Fruit fly (Drosophila melanogaster): Measurements from ENCODE around the gene CG2004.

The CG2004 gene

dm6 chrX:8681189-8681821 is 33.4 kb downstream of the CG2004 start, which contains the start of gene CAH3 (continued):
- TF ChIP-seq CG12219 (GFP tag; optimal IDR thresholded peaks at IDR 0.05) (peak; percentile 95), lmd (GFP tag; IDR thresholded peaks at IDR 0.05) (peak; percentile 92), C15 (GFP tag; IDR thresholded peaks at IDR 0.05) (peak; percentile 81), Scr (GFP tag; IDR thresholded peaks at IDR 0.05; ENCODE audit: partially characterized antibody) (0 out of 2 replicates have a peak, but pooled peaks have one; percentile 35), chm (GFP tag; IDR thresholded peaks at IDR 0.05) (peak; percentile 87), ab (GFP tag; optimal IDR thresholded peaks at IDR 0.05) (peak; percentile 87), exex (tag; optimal IDR thresholded peaks at IDR 0.05) (peak; percentile 73), CG6175 (GFP tag; IDR thresholded peaks at IDR 0.05) (peak; percentile 80; the same call in 2 of the 3 replicates), TFAM (GFP tag; optimal IDR thresholded peaks at IDR 0.05) (peak; percentile 72), CG4730 (GFP tag; IDR thresholded peaks at IDR 0.05) (peak; percentile 78), CG2202 (tag; optimal IDR thresholded peaks at IDR 0.05) (peak; percentile 88), CG17912 (GFP tag; optimal IDR thresholded peaks at IDR 0.05) (peak; percentile 88), CG3995 (GFP tag; optimal IDR thresholded peaks at IDR 0.05) (peak; percentile 69), Hsf (GFP tag; optimal IDR thresholded peaks at IDR 0.05) (peak; percentile 95), E2f2 (GFP tag; IDR thresholded peaks at IDR 0.05) (peak; percentile 83), amos (GFP tag; IDR thresholded peaks at IDR 0.05; ENCODE audit: partially characterized antibody) (no peak), Gug (GFP tag; IDR thresholded peaks at IDR 0.05) (peak; percentile 88), Mad (GFP tag; optimal IDR thresholded peaks at IDR 0.05) (peak; percentile 94), CG7928 (GFP tag; optimal IDR thresholded peaks at IDR 0.05) (peak; percentile 69), bsh (GFP tag; optimal IDR thresholded peaks at IDR 0.05) (peak; percentile 84 to 95), gro (GFP tag; optimal IDR thresholded peaks at IDR 0.05) (peak; percentile 93), Oaz (GFP tag; IDR thresholded peaks at IDR 0.05) (peak; percentile 86), Bgb (GFP tag; IDR thresholded peaks at IDR 0.05; ENCODE audit: partially characterized antibody) (peak; percentile 32; the same call in 1 of the 2 replicates), hkb (optimal IDR thresholded peaks at IDR 0.05) (peak; percentile 32), hkb (GFP tag; IDR thresholded peaks at IDR 0.05) (peak; percentile 96), CG8281 (tag; optimal IDR thresholded peaks at IDR 0.05) (peak; percentile 80), CG15269 (tag; optimal IDR thresholded peaks at IDR 0.05) (peak; percentile 95), scrt (GFP tag; optimal IDR thresholded peaks at IDR 0.05) (peak; percentile 79), CkIIα-i1 (GFP tag; IDR thresholded peaks at IDR 0.05) (peak; percentile 53; the same call in 1 of the 2 replicates), Hr39 (optimal IDR thresholded peaks at IDR 0.05) (no peak), CG7372 (GFP tag; IDR thresholded peaks at IDR 0.05) (peak; percentile 94), zen2 (GFP tag; IDR thresholded peaks at IDR 0.05; ENCODE audit: partially characterized antibody) (no peak), dmrt99B (tag; optimal IDR thresholded peaks at IDR 0.05) (peak; percentile 93), HLHmδ (GFP tag; optimal IDR thresholded peaks at IDR 0.05) (no peak), sna (GFP tag; IDR thresholded peaks at IDR 0.05; ENCODE audit: partially characterized antibody) (0 out of 2 replicates have a peak, but pooled peaks have one; percentile 40), br (optimal IDR thresholded peaks at IDR 0.05) (no peak), ham (GFP tag; IDR thresholded peaks at IDR 0.05) (peak; percentile 47), jigr1 (GFP tag; IDR thresholded peaks at IDR 0.05) (peak; percentile 60; the same call in 1 of the 3 replicates), ERR (GFP tag; optimal IDR thresholded peaks at IDR 0.05) (peak; percentile 86), CG10654 (GFP tag; optimal IDR thresholded peaks at IDR 0.05) (peak; percentile 89), CG7963 (GFP tag; IDR thresholded peaks at IDR 0.05; ENCODE audit: partially characterized antibody) (no peak), CG14441 (GFP tag; IDR thresholded peaks at IDR 0.05) (peak; percentile 92), da (GFP tag; optimal IDR thresholded peaks at IDR 0.05) (peak; percentile 77), unpg (GFP tag; optimal IDR thresholded peaks at IDR 0.05) (peak; percentile 96), Med (GFP tag) (peak; percentile 99), CG7786 (GFP tag; optimal IDR thresholded peaks at IDR 0.05) (peak; percentile 95), Rx (GFP tag; IDR thresholded peaks at IDR 0.05) (peak; percentile 90), CG6254 (GFP tag; optimal IDR thresholded peaks at IDR 0.05) (peak; percentile 83), Max (GFP tag; optimal IDR thresholded peaks at IDR 0.05) (peak; percentile 90), CG10979 (tag; optimal IDR thresholded peaks at IDR 0.05) (peak; percentile 95)

Data from whole organism, embryonic.